Fruit fly (Drosophila melanogaster) whole organism, embryonic: ENCODE results near the gene ppk26.

Experiments used
- CG10209 ChIP-seq: fragments of 200-800 bp; sonication (Bioruptor generic); optimal IDR thresholded peaks from 3 replicates; lab custom pipeline; 2017; ENCODE audit warnings: missing biosample characterization, mild to moderate bottlenecking, missing genetic modification characterization, missing genetic modification reagents
- CG10267 ChIP-seq: fragments of 200-800 bp; sonication (Bioruptor generic); optimal IDR thresholded peaks from 2 replicates; lab custom pipeline; 2018; ENCODE audit warnings: missing biosample characterization, mild to moderate bottlenecking, missing genetic modification characterization, moderate library complexity
- CG10979 ChIP-seq: fragments of 200-800 bp; sonication (Bioruptor generic); optimal IDR thresholded peaks from 2 replicates; lab custom pipeline; 2018; ENCODE audit warnings: missing biosample characterization, mild to moderate bottlenecking, missing genetic modification characterization, moderate library complexity
- CG12391 ChIP-seq: fragments of 200-800 bp; sonication (Bioruptor generic); optimal IDR thresholded peaks from 3 replicates; lab custom pipeline; 2018; ENCODE audit warnings: missing biosample characterization, mild to moderate bottlenecking, missing genetic modification characterization, moderate library complexity
- CG13624 ChIP-seq: fragments of 200-800 bp; sonication (Bioruptor generic); optimal IDR thresholded peaks from 2 replicates; lab custom pipeline; 2016; ENCODE audit warnings: missing biosample characterization, missing genetic modification characterization
- CG1603 ChIP-seq: fragments of 200-800 bp; sonication (Bioruptor generic); optimal IDR thresholded peaks from 2 replicates; lab custom pipeline; 2019; ENCODE audit warnings: missing biosample characterization, mild to moderate bottlenecking, missing genetic modification characterization, moderate library complexity
- CG17359 ChIP-seq: fragments of 200-800 bp; sonication (Bioruptor generic); optimal IDR thresholded peaks from 3 replicates; lab custom pipeline; 2018; ENCODE audit warnings: missing biosample characterization, mild to moderate bottlenecking, missing genetic modification characterization, moderate library complexity
- CG17802 ChIP-seq: fragments of 200-800 bp; sonication (Bioruptor generic); optimal IDR thresholded peaks from 2 replicates; lab custom pipeline; 2018; ENCODE audit warnings: missing biosample characterization, mild to moderate bottlenecking, missing genetic modification characterization, moderate library complexity
- CG2116 ChIP-seq: fragments of 200-800 bp; sonication (Bioruptor generic); optimal IDR thresholded peaks from 3 replicates; lab custom pipeline; 2018; ENCODE audit warnings: missing biosample characterization, mild to moderate bottlenecking, missing genetic modification characterization
- CG30403 ChIP-seq: fragments of 200-800 bp; sonication (Bioruptor generic); optimal IDR thresholded peaks from 3 replicates; lab custom pipeline; 2016; ENCODE audit warnings: missing biosample characterization, missing genetic modification characterization
- CG32532 ChIP-seq: fragments of 200-800 bp; sonication (Bioruptor generic); IDR thresholded peaks from 2 replicates; pipeline ENCODE4 v1.3.6; 2022; ENCODE audit warnings: missing biosample characterization, missing genetic modification characterization
- CG3407 ChIP-seq: fragments of 200-800 bp; sonication (Bioruptor generic); optimal IDR thresholded peaks from 2 replicates; lab custom pipeline; 2018; ENCODE audit warnings: missing biosample characterization, mild to moderate bottlenecking, missing genetic modification characterization
- CG42726 ChIP-seq: fragments of 200-800 bp; sonication (Bioruptor generic); IDR thresholded peaks from 2 replicates; pipeline ENCODE4 v1.3.6; 2022; ENCODE audit warnings: missing biosample characterization, missing genetic modification characterization; ENCODE audit not compliant: partially characterized antibody
- CG4730 ChIP-seq: fragments of 200-800 bp; sonication (Bioruptor generic); IDR thresholded peaks from 2 replicates; pipeline ENCODE4 v1.3.6; 2022; ENCODE audit warnings: missing biosample characterization, missing genetic modification characterization
- CG4820 ChIP-seq: fragments of 200-800 bp; sonication (Bioruptor generic); optimal IDR thresholded peaks from 3 replicates; lab custom pipeline; 2016; ENCODE audit warnings: missing biosample characterization, missing genetic modification characterization
- CG7963 ChIP-seq: fragments of 200-800 bp; sonication (Bioruptor generic); IDR thresholded peaks from 3 replicates; pipeline ENCODE4 v1.3.6; 2022; ENCODE audit warnings: missing biosample characterization, missing genetic modification characterization; ENCODE audit not compliant: partially characterized antibody
- CG8478 ChIP-seq: fragments of >200 bp; optimal IDR thresholded peaks from 2 replicates; lab custom pipeline; 2018
- Dip3 ChIP-seq: fragments of 200-800 bp; sonication (Bioruptor generic); optimal IDR thresholded peaks from 3 replicates; lab custom pipeline; 2016; ENCODE audit warnings: missing biosample characterization, missing genetic modification characterization
- Dp ChIP-seq: fragments of 200-800 bp; sonication (Bioruptor generic); optimal IDR thresholded peaks from 2 replicates; lab custom pipeline; 2018; ENCODE audit warnings: missing biosample characterization, mild to moderate bottlenecking, missing genetic modification characterization, moderate library complexity
- E2f2 ChIP-seq: fragments of 200-800 bp; sonication (Bioruptor generic); IDR thresholded peaks from 2 replicates; pipeline ENCODE4 v1.3.6; 2022; ENCODE audit warnings: missing biosample characterization, missing genetic modification characterization
- Eip74EF ChIP-seq, 2 experiments: fragments of 200-800 bp in 1 of 2; fragments of >200 bp in 1 of 2; sonication (Bioruptor generic) in 1 of 2; optimal IDR thresholded peaks; 2 replicates each; lab custom pipeline; 2017 to 2019; ENCODE audit warnings: missing biosample characterization in 2 of 2, missing genetic modification characterization in 2 of 2, mild to moderate bottlenecking in 1 of 2, moderate library complexity in 1 of 2
- Gsc ChIP-seq: fragments of 200-800 bp; sonication (Bioruptor generic); IDR thresholded peaks from 2 replicates; pipeline ENCODE4 v1.3.6; 2022; ENCODE audit warnings: missing biosample characterization, missing genetic modification characterization
- HLH3B ChIP-seq: fragments of 200-800 bp; sonication (Bioruptor generic); IDR thresholded peaks from 2 replicates; pipeline ENCODE4 v1.3.6; 2022; ENCODE audit warnings: missing biosample characterization, missing genetic modification characterization
- HmgD ChIP-seq: fragments of 200-800 bp; sonication (Bioruptor generic); optimal IDR thresholded peaks from 3 replicates; lab custom pipeline; 2016; ENCODE audit warnings: missing biosample characterization, missing genetic modification characterization
- Kr ChIP-seq: fragments of 200-800 bp; sonication (Bioruptor generic); optimal IDR thresholded peaks from 2 replicates; lab custom pipeline; 2017; ENCODE audit warnings: missing biosample characterization, mild to moderate bottlenecking, missing genetic modification characterization
- Neu2 ChIP-seq: fragments of 200-800 bp; sonication (Bioruptor generic); optimal IDR thresholded peaks from 3 replicates; lab custom pipeline; 2016; ENCODE audit warnings: missing biosample characterization, missing genetic modification characterization, borderline replicate concordance
- NfI ChIP-seq: fragments of 200-800 bp; sonication (Bioruptor generic); optimal IDR thresholded peaks from 3 replicates; lab custom pipeline; 2018; ENCODE audit warnings: missing biosample characterization, mild to moderate bottlenecking, missing genetic modification characterization, moderate library complexity
- Oaz ChIP-seq: fragments of 200-800 bp; sonication (Bioruptor generic); IDR thresholded peaks from 2 replicates; pipeline ENCODE4 v1.3.6; 2022; ENCODE audit warnings: missing biosample characterization, missing genetic modification characterization
- Sox102F ChIP-seq: fragments of 200-800 bp; sonication (Bioruptor generic); optimal IDR thresholded peaks from 2 replicates; lab custom pipeline; 2018; ENCODE audit warnings: missing biosample characterization, mild to moderate bottlenecking, missing genetic modification characterization, moderate library complexity
- ab ChIP-seq: fragments of 200-800 bp; sonication (Bioruptor generic); optimal IDR thresholded peaks from 2 replicates; lab custom pipeline; 2016; ENCODE audit warnings: missing biosample characterization, missing genetic modification characterization
- amos ChIP-seq: fragments of 200-800 bp; sonication (Bioruptor generic); IDR thresholded peaks from 2 replicates; pipeline ENCODE4 v1.3.6; 2022; ENCODE audit warnings: missing biosample characterization, missing genetic modification characterization; ENCODE audit not compliant: partially characterized antibody
- bbx ChIP-seq: fragments of 200-800 bp; sonication (Bioruptor generic); IDR thresholded peaks from 2 replicates; pipeline ENCODE4 v1.3.6; 2022; ENCODE audit warnings: missing biosample characterization, missing genetic modification characterization; ENCODE audit not compliant: partially characterized antibody
- bowl ChIP-seq: fragments of 200-800 bp; sonication (Bioruptor generic); IDR thresholded peaks from 2 replicates; pipeline ENCODE4 v1.3.6; 2022; ENCODE audit warnings: missing biosample characterization, missing genetic modification characterization
- btn ChIP-seq: fragments of 200-800 bp; sonication (Bioruptor generic); optimal IDR thresholded peaks from 2 replicates; lab custom pipeline; 2016; ENCODE audit warnings: missing biosample characterization, missing genetic modification characterization
- corto ChIP-seq: fragments of 200-800 bp; sonication (Bioruptor generic); optimal IDR thresholded peaks from 2 replicates; lab custom pipeline; 2016; ENCODE audit warnings: missing biosample characterization, mild to moderate bottlenecking, missing genetic modification characterization, moderate library complexity
- crc ChIP-seq: fragments of 200-800 bp; sonication (Bioruptor generic); optimal IDR thresholded peaks from 2 replicates; lab custom pipeline; 2016; ENCODE audit warnings: missing biosample characterization, missing genetic modification characterization
- eve ChIP-seq, 2 experiments: fragments of >200 bp; optimal IDR thresholded peaks; 2 replicates each; lab custom pipeline; 2017; ENCODE audit warnings: missing biosample characterization in 2 of 2, missing genetic modification characterization in 2 of 2
- ewg ChIP-seq: fragments of 200-800 bp; sonication (Bioruptor generic); optimal IDR thresholded peaks from 3 replicates; lab custom pipeline; 2017; ENCODE audit warnings: mild to moderate bottlenecking, missing biosample characterization, missing genetic modification reagents, missing genetic modification characterization
- exex ChIP-seq: fragments of 200-800 bp; sonication (Bioruptor generic); optimal IDR thresholded peaks from 4 replicates; lab custom pipeline; 2018; ENCODE audit warnings: missing biosample characterization, mild to moderate bottlenecking, missing genetic modification characterization, moderate library complexity
- gce ChIP-seq: fragments of 200-800 bp; sonication (Bioruptor generic); IDR thresholded peaks from 3 replicates; pipeline ENCODE4 v1.3.6; 2022; ENCODE audit warnings: missing biosample characterization, missing genetic modification characterization
- insv ChIP-seq, 2 experiments: fragments of 200-800 bp; sonication (Bioruptor generic); optimal IDR thresholded peaks; 3 replicates each; lab custom pipeline; 2016 to 2018; ENCODE audit warnings: missing biosample characterization in 2 of 2, missing genetic modification characterization in 2 of 2
- mld ChIP-seq: fragments of 200-800 bp; sonication (Bioruptor generic); IDR thresholded peaks from 3 replicates; pipeline ENCODE4 v1.3.6; 2022; ENCODE audit warnings: missing biosample characterization, missing genetic modification characterization; ENCODE audit not compliant: partially characterized antibody
- pfk ChIP-seq: fragments of 200-800 bp; sonication (Bioruptor generic); optimal IDR thresholded peaks from 2 replicates; lab custom pipeline; 2018; ENCODE audit warnings: missing biosample characterization, mild to moderate bottlenecking, missing genetic modification characterization, moderate library complexity
- pho ChIP-seq: fragments of 200-800 bp; sonication (Bioruptor generic); optimal IDR thresholded peaks from 2 replicates; lab custom pipeline; 2016; ENCODE audit warnings: missing biosample characterization, missing genetic modification characterization
- pum ChIP-seq: fragments of 200-800 bp; sonication (Bioruptor generic); optimal IDR thresholded peaks from 2 replicates; lab custom pipeline; 2016; ENCODE audit warnings: missing biosample characterization, missing genetic modification characterization
- schlank ChIP-seq: fragments of 200-800 bp; sonication (Bioruptor generic); optimal IDR thresholded peaks from 2 replicates; lab custom pipeline; 2018; ENCODE audit warnings: missing biosample characterization, mild to moderate bottlenecking, missing genetic modification characterization
- so ChIP-seq: fragments of 200-800 bp; sonication (Bioruptor generic); IDR thresholded peaks from 3 replicates; pipeline ENCODE4 v1.3.6; 2022; ENCODE audit warnings: missing biosample characterization, missing genetic modification characterization
- vfl ChIP-seq: fragments of 200-800 bp; sonication (Bioruptor generic); optimal IDR thresholded peaks from 2 replicates; lab custom pipeline; 2016; ENCODE audit warnings: missing biosample characterization, missing genetic modification characterization

Gene ppk26

dm6 chr3L:7434715-7435653, 21.0 kb upstream of the ppk26 start, which contains the start of gene Rac2 (continued):
- TF ChIP-seq mld (GFP tag; lab: Robert Waterston, UW): no peak
- no peak for TF ChIP-seq insv (GFP tag; optimal IDR thresholded peaks at IDR 0.05; lab: Kevin White, UChicago)
- TF ChIP-seq HmgD (GFP tag; lab: Kevin White, UChicago): peak; percentile 45
- no peak for TF ChIP-seq CG10267 (tag; lab: Kevin White, UChicago)
- no peak for TF ChIP-seq CG4730 (GFP tag; lab: Robert Waterston, UW)
- peak; percentile 13 for TF ChIP-seq NfI (GFP tag; lab: Kevin White, UChicago)
- TF ChIP-seq CG12391 (tag; lab: Kevin White, UChicago): no peak
- TF ChIP-seq CG1603 (tag; lab: Kevin White, UChicago): peak; percentile 1
- no peak for TF ChIP-seq Neu2 (GFP tag; lab: Kevin White, UChicago)
- no peak for TF ChIP-seq Sox102F
- TF ChIP-seq bowl (GFP tag; lab: Robert Waterston, UW): no peak
- TF ChIP-seq CG32532 (GFP tag; lab: Robert Waterston, UW): peak; percentile 61; the same call in 1 of the 2 replicates
- no peak for TF ChIP-seq vfl (GFP tag; lab: Kevin White, UChicago)
- no peak for TF ChIP-seq pho
- TF ChIP-seq ewg (GFP tag; lab: Kevin White, UChicago): peak; percentile 38
- no peak for TF ChIP-seq CG17802 (tag; lab: Kevin White, UChicago)
- no peak for TF ChIP-seq btn (GFP tag; lab: Kevin White, UChicago)
- no peak for TF ChIP-seq CG30403
- no peak for TF ChIP-seq Dp (GFP tag; lab: Kevin White, UChicago)
- no peak for TF ChIP-seq amos (GFP tag; lab: Robert Waterston, UW)
- TF ChIP-seq ab: peak; percentile 9
- TF ChIP-seq eve (GFP tag; optimal IDR thresholded peaks at IDR 0.05; lab: Kevin White, UChicago): peak in 1 of 2 experiments; percentile 60
- no peak for TF ChIP-seq schlank (tag; lab: Kevin White, UChicago)
- peak; percentile 26 for TF ChIP-seq exex (tag; lab: Kevin White, UChicago)
- peak; percentile 40; the same call in 1 of the 2 replicates for TF ChIP-seq E2f2 (GFP tag; lab: Robert Waterston, UW)
- TF ChIP-seq CG2116 (GFP tag; lab: Kevin White, UChicago): no peak
- TF ChIP-seq gce (GFP tag; lab: Robert Waterston, UW): peak; percentile 51; the same call in 1 of the 3 replicates
- 0 out of 2 replicates have a peak, but pooled peaks have one; percentile 18 for TF ChIP-seq CG42726 (GFP tag; lab: Robert Waterston, UW)
- TF ChIP-seq CG4820: no peak
- no peak for TF ChIP-seq CG13624 (GFP tag; lab: Kevin White, UChicago)
- no peak for TF ChIP-seq Kr (GFP tag; lab: Kevin White, UChicago)
- TF ChIP-seq CG10979 (tag; lab: Kevin White, UChicago): peak; percentile 22
- peak; percentile 91 for TF ChIP-seq CG8478 (lab: Kevin White, UChicago)
- peak in 1 of 2 experiments; percentile 23 for TF ChIP-seq Eip74EF (GFP tag; optimal IDR thresholded peaks at IDR 0.05; lab: Kevin White, UChicago)
- TF ChIP-seq CG17359 (tag; lab: Kevin White, UChicago): no peak
- TF ChIP-seq crc: no peak
- no peak for TF ChIP-seq CG7963
- no peak for TF ChIP-seq CG10209 (GFP tag; lab: Kevin White, UChicago)
- peak; percentile 3 for TF ChIP-seq pfk (GFP tag; lab: Kevin White, UChicago)
- no peak for TF ChIP-seq so (GFP tag; lab: Robert Waterston, UW)
- TF ChIP-seq CG3407 (GFP tag; lab: Kevin White, UChicago): no peak
- TF ChIP-seq bbx (GFP tag; lab: Robert Waterston, UW): peak; percentile 54
- no peak for TF ChIP-seq corto
- TF ChIP-seq Oaz: no peak
- TF ChIP-seq HLH3B (GFP tag; lab: Robert Waterston, UW): no peak
- TF ChIP-seq Gsc (GFP tag; lab: Robert Waterston, UW): no peak
- no peak for TF ChIP-seq pum (GFP tag; lab: Kevin White, UChicago)
- TF ChIP-seq Dip3 (GFP tag; lab: Kevin White, UChicago): no peak
